Fruit fly (Drosophila melanogaster) whole organism, embryonic: ENCODE results near the gene CG9630.

Experiments used
- Antp ChIP-seq: fragments of 200-800 bp; sonication (Bioruptor generic); optimal IDR thresholded peaks from 3 replicates; lab custom pipeline; 2016; ENCODE audit warnings: missing biosample characterization, missing genetic modification characterization
- Awh ChIP-seq: fragments of 200-800 bp; sonication (Bioruptor generic); IDR thresholded peaks from 2 replicates; pipeline ENCODE4, ENCODE4 v1.3.6; 2022; ENCODE audit warnings: missing biosample characterization, missing genetic modification characterization
- Bgb ChIP-seq: fragments of 200-800 bp; sonication (Bioruptor generic); IDR thresholded peaks from 2 replicates; pipeline ENCODE4 v1.3.6; 2022; ENCODE audit warnings: missing biosample characterization, missing genetic modification characterization; ENCODE audit not compliant: partially characterized antibody
- CG10366 ChIP-seq: fragments of 200-800 bp; sonication (Bioruptor generic); IDR thresholded peaks from 2 replicates; pipeline ENCODE4 v1.3.6; 2022; ENCODE audit warnings: missing biosample characterization, missing genetic modification characterization
- CG10543 ChIP-seq: fragments of 200-800 bp; sonication (Bioruptor generic); optimal IDR thresholded peaks from 3 replicates; lab custom pipeline; 2017; ENCODE audit warnings: missing biosample characterization, mild to moderate bottlenecking, missing genetic modification characterization, moderate library complexity
- CG11560 ChIP-seq: fragments of 200-800 bp; sonication (Bioruptor generic); IDR thresholded peaks from 3 replicates; pipeline ENCODE4 v1.3.6; 2022; ENCODE audit warnings: missing biosample characterization, missing genetic modification characterization
- CG12942 ChIP-seq: fragments of 200-800 bp; sonication (Bioruptor generic); optimal IDR thresholded peaks from 3 replicates; lab custom pipeline; 2016; ENCODE audit warnings: missing biosample characterization, missing genetic modification characterization
- CG13894 ChIP-seq: fragments of 200-800 bp; sonication (Bioruptor generic); optimal IDR thresholded peaks from 3 replicates; lab custom pipeline; 2018; ENCODE audit warnings: missing biosample characterization, mild to moderate bottlenecking, missing genetic modification characterization, moderate library complexity
- CG14014 ChIP-seq: fragments of 200-800 bp; sonication (Bioruptor generic); IDR thresholded peaks from 2 replicates; pipeline ENCODE4 v1.3.6; 2022; ENCODE audit warnings: missing biosample characterization, missing genetic modification characterization
- CG2712 ChIP-seq: fragments of 200-800 bp; optimal IDR thresholded peaks from 3 replicates; lab custom pipeline; 2019; ENCODE audit warnings: missing biosample characterization, mild to moderate bottlenecking, missing genetic modification characterization, moderate library complexity
- CG32767 ChIP-seq: fragments of 200-800 bp; sonication (Bioruptor generic); IDR thresholded peaks from 2 replicates; pipeline ENCODE4 v1.3.6; 2022; ENCODE audit warnings: missing biosample characterization, missing genetic modification characterization
- CG3407 ChIP-seq: fragments of 200-800 bp; sonication (Bioruptor generic); optimal IDR thresholded peaks from 2 replicates; lab custom pipeline; 2018; ENCODE audit warnings: missing biosample characterization, mild to moderate bottlenecking, missing genetic modification characterization
- CG6654 ChIP-seq: fragments of 200-800 bp; sonication (Bioruptor generic); optimal IDR thresholded peaks from 2 replicates; lab custom pipeline; 2017; ENCODE audit warnings: missing biosample characterization, mild to moderate bottlenecking, missing genetic modification characterization
- CG7786 ChIP-seq: fragments of 200-800 bp; sonication (Bioruptor generic); optimal IDR thresholded peaks from 2 replicates; lab custom pipeline; 2016; ENCODE audit warnings: missing biosample characterization, missing genetic modification characterization
- CG7928 ChIP-seq: fragments of 200-800 bp; sonication (Bioruptor generic); optimal IDR thresholded peaks from 2 replicates; lab custom pipeline; 2017; ENCODE audit warnings: missing biosample characterization, mild to moderate bottlenecking, missing genetic modification characterization
- CG9817 ChIP-seq: fragments of 200-800 bp; sonication (Bioruptor generic); optimal IDR thresholded peaks from 2 replicates; lab custom pipeline; 2018; ENCODE audit warnings: missing biosample characterization, mild to moderate bottlenecking, missing genetic modification characterization, moderate library complexity
- CG9932 ChIP-seq: fragments of 200-800 bp; sonication (Bioruptor generic); IDR thresholded peaks from 2 replicates; pipeline ENCODE4 v1.3.6; 2022; ENCODE audit warnings: missing biosample characterization, missing genetic modification characterization
- CTCF ChIP-seq: fragments of 200-800 bp; sonication (Bioruptor generic); optimal IDR thresholded peaks from 2 replicates; lab custom pipeline; 2017; ENCODE audit warnings: missing biosample characterization, mild to moderate bottlenecking, missing genetic modification characterization, moderate library complexity
- Dll ChIP-seq: fragments of 200-800 bp; sonication (Bioruptor generic); IDR thresholded peaks from 4 replicates; pipeline ENCODE4 v1.3.6; 2022; ENCODE audit warnings: missing biosample characterization, missing genetic modification characterization; ENCODE audit not compliant: partially characterized antibody
- Drgx ChIP-seq: fragments of 200-800 bp; sonication (Bioruptor generic); IDR thresholded peaks from 2 replicates; pipeline ENCODE4 v1.3.6; 2022; ENCODE audit warnings: missing biosample characterization, missing genetic modification characterization
- Max ChIP-seq: fragments of 200-800 bp; sonication (Bioruptor generic); optimal IDR thresholded peaks from 2 replicates; lab custom pipeline; 2016; ENCODE audit warnings: missing biosample characterization, mild to moderate bottlenecking, missing genetic modification characterization
- NfI ChIP-seq: fragments of 200-800 bp; sonication (Bioruptor generic); optimal IDR thresholded peaks from 3 replicates; lab custom pipeline; 2018; ENCODE audit warnings: missing biosample characterization, mild to moderate bottlenecking, missing genetic modification characterization, moderate library complexity
- Rfx ChIP-seq: fragments of 200-800 bp; sonication (Bioruptor generic); IDR thresholded peaks from 2 replicates; pipeline ENCODE4 v1.3.6; 2022; ENCODE audit warnings: missing biosample characterization, missing genetic modification characterization
- Spps ChIP-seq: fragments of 200-800 bp; sonication (Bioruptor generic); optimal IDR thresholded peaks from 2 replicates; lab custom pipeline; 2018; ENCODE audit warnings: missing biosample characterization, mild to moderate bottlenecking, missing genetic modification characterization
- Sry-β ChIP-seq: fragments of 200-800 bp; sonication (Bioruptor generic); optimal IDR thresholded peaks from 2 replicates; lab custom pipeline; 2018; ENCODE audit warnings: missing biosample characterization, mild to moderate bottlenecking, missing genetic modification characterization, moderate library complexity
- Xbp1 ChIP-seq: fragments of 200-800 bp; sonication (Bioruptor generic); optimal IDR thresholded peaks from 3 replicates; lab custom pipeline; 2016; ENCODE audit warnings: missing biosample characterization, mild to moderate bottlenecking, missing genetic modification characterization
- bab2 ChIP-seq: fragments of 200-800 bp; sonication (Bioruptor generic); optimal IDR thresholded peaks from 2 replicates; lab custom pipeline; 2016; ENCODE audit warnings: missing biosample characterization, missing genetic modification characterization
- bbx ChIP-seq: fragments of 200-800 bp; sonication (Bioruptor generic); IDR thresholded peaks from 2 replicates; pipeline ENCODE4 v1.3.6; 2022; ENCODE audit warnings: missing biosample characterization, missing genetic modification characterization; ENCODE audit not compliant: partially characterized antibody
- cad ChIP-seq: fragments of >200 bp; optimal IDR thresholded peaks from 2 replicates; lab custom pipeline; 2017; ENCODE audit warnings: missing biosample characterization, missing genetic modification characterization
- caup ChIP-seq: fragments of 200-800 bp; sonication (Bioruptor generic); optimal IDR thresholded peaks from 3 replicates; lab custom pipeline; 2017; ENCODE audit warnings: missing biosample characterization, mild to moderate bottlenecking, missing genetic modification characterization, moderate library complexity; ENCODE audit not compliant: severe bottlenecking
- chm ChIP-seq: fragments of 200-800 bp; sonication (Bioruptor generic); IDR thresholded peaks from 2 replicates; pipeline ENCODE4 v1.3.6; 2022; ENCODE audit warnings: missing biosample characterization, missing genetic modification characterization
- gsb ChIP-seq: fragments of 200-800 bp; sonication (Bioruptor generic); IDR thresholded peaks from 2 replicates; pipeline ENCODE4 v1.3.6; 2022; ENCODE audit warnings: missing biosample characterization, missing genetic modification characterization
- gt ChIP-seq: fragments of 200-800 bp; sonication (Bioruptor generic); IDR thresholded peaks from 2 replicates; pipeline ENCODE4 v1.3.6; 2022; ENCODE audit warnings: missing biosample characterization, missing genetic modification characterization
- hb ChIP-seq: fragments of 200-800 bp; sonication (Bioruptor generic); IDR thresholded peaks from 3 replicates; pipeline ENCODE4 v1.3.6; 2022; ENCODE audit warnings: missing biosample characterization, missing genetic modification characterization; ENCODE audit not compliant: partially characterized antibody
- hbn ChIP-seq: fragments of 200-800 bp; sonication (Bioruptor generic); IDR thresholded peaks from 2 replicates; pipeline ENCODE4 v1.3.6; 2022; ENCODE audit warnings: missing biosample characterization, missing genetic modification characterization; ENCODE audit not compliant: partially characterized antibody
- klu ChIP-seq: fragments of 200-800 bp; sonication (Bioruptor generic); IDR thresholded peaks from 2 replicates; pipeline ENCODE4 v1.3.6; 2022; ENCODE audit warnings: missing biosample characterization, missing genetic modification characterization
- lab ChIP-seq: fragments of 200-800 bp; sonication (Bioruptor generic); optimal IDR thresholded peaks from 3 replicates; lab custom pipeline; 2017; ENCODE audit warnings: missing biosample characterization, missing genetic modification characterization, mild to moderate bottlenecking, moderate library complexity, missing genetic modification reagents
- lola ChIP-seq, 3 experiments: fragments of >200 bp in 2 of 3; fragments of 200-800 bp in 1 of 3; sonication (Bioruptor generic) in 1 of 3; optimal IDR thresholded peaks; 2 replicates each; lab custom pipeline; 2017 to 2019; ENCODE audit warnings: missing biosample characterization in 3 of 3, missing genetic modification characterization in 3 of 3, mild to moderate bottlenecking in 1 of 3, moderate library complexity in 1 of 3
- pfk ChIP-seq: fragments of 200-800 bp; sonication (Bioruptor generic); optimal IDR thresholded peaks from 2 replicates; lab custom pipeline; 2018; ENCODE audit warnings: missing biosample characterization, mild to moderate bottlenecking, missing genetic modification characterization, moderate library complexity
- pros ChIP-seq: fragments of 200-800 bp; sonication (Bioruptor generic); optimal IDR thresholded peaks from 3 replicates; lab custom pipeline; 2019; ENCODE audit warnings: missing biosample characterization, mild to moderate bottlenecking, missing genetic modification characterization, moderate library complexity
- sens ChIP-seq: fragments of 200-800 bp; sonication (Bioruptor generic); peaks from one replicate; lab custom pipeline; 2016; ENCODE audit warnings: missing biosample characterization, missing genetic modification characterization
- seq ChIP-seq: fragments of 200-800 bp; sonication (Bioruptor generic); IDR thresholded peaks from 2 replicates; pipeline ENCODE4 v1.3.6; 2022; ENCODE audit warnings: missing biosample characterization, missing genetic modification characterization
- sr ChIP-seq: fragments of 200-800 bp; sonication (Bioruptor generic); IDR thresholded peaks from 3 replicates; pipeline ENCODE4 v1.3.6; 2022; ENCODE audit warnings: missing biosample characterization, missing genetic modification characterization
- ssp ChIP-seq: fragments of 200-800 bp; sonication (Bioruptor generic); IDR thresholded peaks from 2 replicates; pipeline ENCODE4 v1.3.6; 2022; ENCODE audit warnings: missing biosample characterization, missing genetic modification characterization
- stwl ChIP-seq: fragments of 200-800 bp; sonication (Bioruptor generic); optimal IDR thresholded peaks from 3 replicates; lab custom pipeline; 2018; ENCODE audit warnings: missing biosample characterization, mild to moderate bottlenecking, missing genetic modification characterization, moderate library complexity
- tgo ChIP-seq: fragments of 200-800 bp; sonication (Bioruptor generic); IDR thresholded peaks from 3 replicates; pipeline ENCODE4 v1.3.6; 2022; ENCODE audit warnings: missing biosample characterization, missing genetic modification characterization
- tna ChIP-seq: fragments of 200-800 bp; sonication (Bioruptor generic); IDR thresholded peaks from 2 replicates; pipeline ENCODE4 v1.3.6; 2022; ENCODE audit warnings: missing biosample characterization, missing genetic modification characterization; ENCODE audit not compliant: partially characterized antibody
- trem ChIP-seq: fragments of 200-800 bp; optimal IDR thresholded peaks from 3 replicates; lab custom pipeline; 2019; ENCODE audit warnings: missing biosample characterization, mild to moderate bottlenecking, missing genetic modification characterization, moderate library complexity
- wdn ChIP-seq: fragments of 200-800 bp; sonication (Bioruptor generic); IDR thresholded peaks from 2 replicates; pipeline ENCODE4 v1.3.6; 2022; ENCODE audit warnings: missing biosample characterization, missing genetic modification characterization
- zen ChIP-seq: fragments of 200-800 bp; sonication (Bioruptor generic); optimal IDR thresholded peaks from 3 replicates; lab custom pipeline; 2018; ENCODE audit warnings: missing biosample characterization, mild to moderate bottlenecking, missing genetic modification characterization, moderate library complexity

CG9630 gene

DNA sequence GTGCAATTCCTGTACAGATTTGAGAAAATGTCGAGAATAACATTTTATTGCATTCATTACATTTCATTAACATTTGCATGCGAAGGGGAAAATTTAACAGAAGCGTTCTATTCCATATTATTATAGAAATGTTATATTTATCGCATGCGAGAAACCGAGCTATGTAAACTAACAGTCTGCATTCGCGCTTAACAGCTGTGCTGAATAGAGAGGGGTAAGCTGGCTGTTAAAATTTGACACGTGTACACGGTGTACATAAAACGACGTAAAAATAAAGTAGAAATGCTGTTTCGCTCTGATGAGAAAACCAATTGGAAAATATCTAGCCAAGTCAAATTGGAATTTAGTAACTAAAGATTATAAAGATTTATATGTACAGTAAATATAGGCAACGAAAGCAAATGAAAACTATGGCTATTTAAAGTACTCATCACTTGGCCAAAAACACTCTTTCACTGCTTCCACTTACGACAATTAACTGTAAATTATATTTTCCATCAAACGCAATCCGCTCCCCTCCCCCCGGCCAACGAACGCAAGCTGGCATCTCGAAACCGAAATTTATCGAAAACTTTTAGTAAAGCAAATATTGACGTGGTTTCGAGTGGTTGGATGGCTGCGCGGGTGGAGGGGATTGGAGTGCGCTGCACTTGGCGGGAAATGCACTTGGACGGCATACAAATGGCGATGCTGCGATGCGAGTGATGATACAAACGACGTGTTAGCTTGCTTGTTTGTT lies 36.7 kb upstream of the CG9630 start (continued):
- no peak for TF ChIP-seq stwl (tag; lab: Kevin White, UChicago)
- no peak for TF ChIP-seq tgo
- TF ChIP-seq Sry-β: peak; percentile 73
- 0 out of 2 replicates have a peak, but pooled peaks have one; percentile 13 for TF ChIP-seq Awh (GFP tag; lab: Robert Waterston, UW)
- TF ChIP-seq Antp (GFP tag; lab: Kevin White, UChicago): no peak
- no peak for TF ChIP-seq Xbp1
- TF ChIP-seq CG2712 (tag; lab: Kevin White, UChicago): no peak
- peak; percentile 70 for TF ChIP-seq Bgb (GFP tag; lab: Robert Waterston, UW)
- TF ChIP-seq caup: no peak
- TF ChIP-seq zen (tag; lab: Kevin White, UChicago): no peak
- peak; percentile 62; the same call in 1 of the 2 replicates for TF ChIP-seq bbx (GFP tag; lab: Robert Waterston, UW)
- no peak for TF ChIP-seq Rfx (GFP tag; lab: Robert Waterston, UW)
- TF ChIP-seq CG32767 (GFP tag; lab: Robert Waterston, UW): peak; percentile 9; the same call in 1 of the 2 replicates
- no peak for TF ChIP-seq pfk
- TF ChIP-seq Max (GFP tag; lab: Kevin White, UChicago): no peak
- TF ChIP-seq hbn (GFP tag; lab: Robert Waterston, UW): no peak
- no peak for TF ChIP-seq gsb (GFP tag; lab: Robert Waterston, UW)
- no peak for TF ChIP-seq wdn (GFP tag; lab: Robert Waterston, UW)
- no peak for TF ChIP-seq lola (GFP tag; optimal IDR thresholded peaks at IDR 0.05; lab: Kevin White, UChicago)
- TF ChIP-seq Drgx (GFP tag; lab: Robert Waterston, UW): no peak
- no peak for TF ChIP-seq tna
- TF ChIP-seq sr: no peak
- no peak for TF ChIP-seq CG10543 (GFP tag; lab: Kevin White, UChicago)
- TF ChIP-seq CG10366 (GFP tag; lab: Robert Waterston, UW): no peak
- TF ChIP-seq CG3407 (GFP tag; lab: Kevin White, UChicago): peak; percentile 3
- TF ChIP-seq klu (GFP tag; lab: Robert Waterston, UW): no peak
- no peak for TF ChIP-seq CG9817
- TF ChIP-seq CG13894 (tag; lab: Kevin White, UChicago): no peak
- TF ChIP-seq Spps (tag; lab: Kevin White, UChicago): no peak
- no peak for TF ChIP-seq CG11560 (tag; lab: Robert Waterston, UW)
- TF ChIP-seq CG14014 (GFP tag; lab: Robert Waterston, UW): no peak
- TF ChIP-seq CG7786: no peak
- peak; percentile 73 for TF ChIP-seq CTCF
- TF ChIP-seq chm: no peak
- peak; percentile 25; the same call in 1 of the 4 replicates for TF ChIP-seq Dll (GFP tag; lab: Robert Waterston, UW)
- no peak for TF ChIP-seq ssp (GFP tag; lab: Robert Waterston, UW)
- no peak for TF ChIP-seq CG12942 (GFP tag; lab: Kevin White, UChicago)
- TF ChIP-seq pros (GFP tag; lab: Kevin White, UChicago): no peak
- no peak for TF ChIP-seq CG7928 (GFP tag; lab: Kevin White, UChicago)
- TF ChIP-seq cad (GFP tag; lab: Kevin White, UChicago): no peak
- no peak for TF ChIP-seq lab (GFP tag; lab: Kevin White, UChicago)
- no peak for TF ChIP-seq CG9932 (GFP tag; lab: Robert Waterston, UW)
- no peak for TF ChIP-seq CG6654 (GFP tag; lab: Kevin White, UChicago)
- no peak for TF ChIP-seq NfI
- no peak for TF ChIP-seq bab2
- TF ChIP-seq hb (GFP tag; lab: Robert Waterston, UW): no peak
- TF ChIP-seq sens (GFP tag; lab: Kevin White, UChicago): peak; percentile 50
- TF ChIP-seq seq (GFP tag; lab: Robert Waterston, UW): no peak
- peak; percentile 6 for TF ChIP-seq trem
- no peak for TF ChIP-seq gt (GFP tag; lab: Robert Waterston, UW)
